Fruit fly (Drosophila melanogaster): ENCODE data around the gene CG13876.
A peak's percentile ranks its signal among the peaks of the same experiment; 100 is the strongest.

The CG13876 gene

DNA sequence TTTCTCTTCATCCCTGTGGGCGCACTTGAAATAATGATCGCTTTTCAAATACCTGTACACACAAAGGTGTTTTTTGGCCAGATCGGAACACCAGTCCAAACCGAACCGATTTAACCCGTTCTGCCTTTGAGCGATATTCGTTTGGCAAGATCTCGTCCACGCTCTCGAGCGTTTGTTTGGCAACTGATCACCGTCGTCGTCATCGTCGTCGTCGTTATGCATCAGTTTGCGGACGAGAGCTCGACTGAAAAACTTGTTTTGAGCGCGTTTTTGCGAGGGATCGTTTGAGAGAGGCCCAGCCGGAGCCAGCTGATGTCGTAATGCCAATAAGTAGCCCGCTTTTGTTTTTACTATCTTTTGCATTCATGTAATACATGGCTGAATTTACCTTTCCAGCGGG, 27.5 kb upstream of the CG13876 start (continued):
- TF ChIP-seq Hr4 (GFP tag; optimal IDR thresholded peaks at IDR 0.05) (no peak), CG11294 (GFP tag; IDR thresholded peaks at IDR 0.05) (no peak), Eip75B (GFP tag; optimal IDR thresholded peaks at IDR 0.05) (no peak), dsx (GFP tag; optimal IDR thresholded peaks at IDR 0.05; ENCODE audit: poor library complexity, severe bottlenecking) (no peak)

DNA sequence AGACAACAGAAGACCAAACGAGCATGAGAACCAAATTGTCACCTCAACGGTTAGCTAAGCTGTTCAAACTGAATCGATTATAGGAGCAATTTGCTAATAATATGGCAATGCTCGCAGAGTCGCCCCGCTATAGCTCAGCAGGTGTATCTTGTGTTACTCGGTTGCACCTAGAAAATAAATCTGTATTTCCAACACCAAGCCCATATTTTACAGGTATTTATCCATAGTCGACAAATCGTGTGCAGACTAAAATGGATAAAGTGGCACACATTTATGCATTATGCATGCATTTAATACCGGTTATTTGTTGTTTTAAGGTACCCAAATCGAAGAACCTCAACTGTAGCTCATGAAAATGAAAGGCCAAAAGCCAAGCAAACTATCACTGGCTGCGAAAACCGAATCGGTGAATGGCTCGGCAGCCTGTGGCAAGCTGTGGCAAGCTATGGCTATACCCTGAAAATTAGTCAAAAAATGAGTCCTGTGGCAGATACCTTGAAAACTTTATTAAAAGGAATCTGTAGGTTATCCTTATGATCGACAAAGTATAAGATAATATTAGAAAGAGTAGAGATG, 26.9 kb upstream of the CG13876 start, which contains the start of gene Vdup1:
Gene Vdup1 (minus strand): TSS at position 51 of the 576 bp plus-strand sequence.
- no peak for TF ChIP-seq CG6163 (GFP tag; IDR thresholded peaks at IDR 0.05)
- TF ChIP-seq Eip78C (GFP tag): peak; percentile 62
- TF ChIP-seq Hr39 (GFP tag; optimal IDR thresholded peaks at IDR 0.05): no peak
- no peak for TF ChIP-seq spab (GFP tag; optimal IDR thresholded peaks at IDR 0.05)
- TF ChIP-seq CG6854 (GFP tag; optimal IDR thresholded peaks at IDR 0.05): no peak
- TF ChIP-seq Eip93F (GFP tag; optimal IDR thresholded peaks at IDR 0.05): no peak
- TF ChIP-seq CG10669 (GFP tag; optimal IDR thresholded peaks at IDR 0.05): no peak
- no peak for TF ChIP-seq CG34406 (GFP tag; optimal IDR thresholded peaks at IDR 0.05)
- no peak for TF ChIP-seq CG8119 (GFP tag; IDR thresholded peaks at IDR 0.05)
- no peak for TF ChIP-seq vri (GFP tag; optimal IDR thresholded peaks at IDR 0.05)
- no peak for TF ChIP-seq CG3032 (tag; optimal IDR thresholded peaks at IDR 0.05)
- TF ChIP-seq Met (GFP tag; optimal IDR thresholded peaks at IDR 0.05): no peak
- no peak for TF ChIP-seq CG3919 (GFP tag; optimal IDR thresholded peaks at IDR 0.05)
- peak; percentile 5 for TF ChIP-seq Hr4 (GFP tag; optimal IDR thresholded peaks at IDR 0.05)
- TF ChIP-seq Eip75B (GFP tag; optimal IDR thresholded peaks at IDR 0.05): no peak
- no peak for TF ChIP-seq Sox14 (GFP tag; optimal IDR thresholded peaks at IDR 0.05)
- peak; percentile 12; the same call in 1 of the 3 replicates for TF ChIP-seq eg (GFP tag; IDR thresholded peaks at IDR 0.05)
- TF ChIP-seq CG6792 (GFP tag; optimal IDR thresholded peaks at IDR 0.05): no peak

DNA sequence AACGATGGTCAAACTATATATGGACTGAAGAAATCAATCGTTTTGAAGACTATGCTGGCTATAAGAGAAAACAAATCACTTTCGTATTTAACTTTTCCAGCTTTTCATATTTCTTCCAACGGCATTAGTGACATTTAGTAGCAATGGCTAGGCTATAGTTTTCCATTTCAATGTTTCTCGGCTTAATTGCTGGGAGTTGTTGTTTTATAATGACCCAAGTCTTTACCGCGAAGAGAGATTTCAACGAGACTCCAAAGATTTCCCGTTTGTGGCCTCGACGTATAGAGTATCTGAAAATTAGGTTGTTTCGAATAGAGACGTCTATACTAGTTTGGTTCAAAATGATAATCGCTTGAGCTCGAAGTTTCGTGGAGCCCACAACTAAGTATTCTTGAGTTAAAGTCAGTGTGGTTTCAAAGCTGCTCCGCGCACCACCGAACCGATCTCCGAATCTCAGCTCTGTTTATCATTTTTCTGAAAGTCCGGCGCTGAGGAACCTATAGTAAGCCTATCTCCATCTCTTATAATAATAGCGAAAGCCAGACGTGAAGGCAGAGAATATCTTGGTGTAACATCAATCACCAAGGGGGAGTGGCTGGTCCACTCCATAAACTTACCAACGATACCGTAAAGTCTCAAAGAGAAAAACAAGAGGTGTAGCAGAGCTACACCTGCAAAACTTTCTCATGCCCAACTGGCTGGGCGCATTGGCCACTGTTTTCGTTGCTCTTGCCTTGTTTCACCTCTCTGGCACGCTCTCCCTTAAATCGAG, 26.3 kb upstream of the CG13876 start, which contains the start of gene CG13875:
Gene CG13875 (plus strand): TSS at position 434 of the 772 bp plus-strand sequence.
- TF ChIP-seq topi (GFP tag; optimal IDR thresholded peaks at IDR 0.05) (no peak), achi (GFP tag; optimal IDR thresholded peaks at IDR 0.05) (no peak), Hr39 (GFP tag; optimal IDR thresholded peaks at IDR 0.05) (no peak), CG4318 (GFP tag; optimal IDR thresholded peaks at IDR 0.05) (no peak), Eip93F (GFP tag; optimal IDR thresholded peaks at IDR 0.05) (no peak), CG11902 (GFP tag; optimal IDR thresholded peaks at IDR 0.05) (no peak), CG15336 (GFP tag; IDR thresholded peaks at IDR 0.05) (peak; percentile 26; the same call in 1 of the 2 replicates), CG8632 (GFP tag; optimal IDR thresholded peaks at IDR 0.05) (no peak), CG6276 (GFP tag; optimal IDR thresholded peaks at IDR 0.05) (peak; percentile 10), CG3032 (tag; optimal IDR thresholded peaks at IDR 0.05) (no peak), CG34406 (GFP tag; optimal IDR thresholded peaks at IDR 0.05) (no peak), ss (GFP tag; optimal IDR thresholded peaks at IDR 0.05) (peak in 1 of 2 experiments; percentile 22), CG1621 (tag; optimal IDR thresholded peaks at IDR 0.05) (peak; percentile 21), CG6163 (GFP tag; IDR thresholded peaks at IDR 0.05) (0 out of 3 replicates have a peak, but pooled peaks have one; percentile 32), Eip78C (GFP tag) (no peak), vri (GFP tag; optimal IDR thresholded peaks at IDR 0.05) (no peak), CG6854 (GFP tag; optimal IDR thresholded peaks at IDR 0.05) (peak; percentile 20), CG10631 (GFP tag; optimal IDR thresholded peaks at IDR 0.05) (no peak), dsx (GFP tag; optimal IDR thresholded peaks at IDR 0.05; ENCODE audit: poor library complexity, severe bottlenecking) (peak; percentile 47), CG32006 (GFP tag; optimal IDR thresholded peaks at IDR 0.05) (peak; percentile 51), CG10669 (GFP tag; optimal IDR thresholded peaks at IDR 0.05) (no peak)

DNA sequence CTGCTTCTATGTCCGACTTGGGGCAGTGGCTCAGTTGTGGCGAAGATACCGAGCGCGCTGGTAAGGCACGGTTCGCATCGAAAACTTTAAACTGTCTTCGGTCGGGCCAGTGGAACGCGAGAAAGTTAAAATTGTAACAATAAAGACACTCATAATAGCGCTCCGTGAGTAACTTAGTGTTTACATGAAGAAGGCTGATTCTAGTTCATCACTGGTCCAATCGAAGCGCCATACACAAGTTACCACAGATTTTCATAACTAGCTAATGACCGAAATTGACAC, 25.7 kb upstream of the CG13876 start:
- TF ChIP-seq dsx (GFP tag; optimal IDR thresholded peaks at IDR 0.05; ENCODE audit: poor library complexity, severe bottlenecking): no peak
- 0 out of 3 replicates have a peak, but pooled peaks have one; percentile 3 for TF ChIP-seq CG6163 (GFP tag; IDR thresholded peaks at IDR 0.05)

All from whole organism, prepupa.